Fruit fly (Drosophila melanogaster) whole organism, prepupa: ENCODE measurements around the gene CG34253.

ENCODE experiments used
- Blimp-1 ChIP-seq: fragments of 200-800 bp; sonication (Bioruptor generic); optimal IDR thresholded peaks from 3 replicates; lab custom pipeline; 2017; ENCODE audit warnings: missing biosample characterization, missing genetic modification characterization, mild to moderate bottlenecking, moderate library complexity, missing genetic modification reagents
- CG10631 ChIP-seq: fragments of 200-800 bp; sonication (Bioruptor generic); optimal IDR thresholded peaks from 2 replicates; lab custom pipeline; 2016; ENCODE audit warnings: missing biosample characterization, missing genetic modification characterization
- CG10669 ChIP-seq: fragments of 200-800 bp; sonication (Bioruptor generic); optimal IDR thresholded peaks from 3 replicates; lab custom pipeline; 2018; ENCODE audit warnings: missing biosample characterization, mild to moderate bottlenecking, missing genetic modification characterization, moderate library complexity
- CG11294 ChIP-seq: fragments of 200-800 bp; sonication (Bioruptor generic); IDR thresholded peaks from 2 replicates; pipeline ENCODE4 v1.3.6; 2022; ENCODE audit warnings: missing biosample characterization, missing genetic modification characterization
- CG11762 ChIP-seq: fragments of 200-800 bp; sonication (Bioruptor generic); optimal IDR thresholded peaks from 3 replicates; lab custom pipeline; 2016; ENCODE audit warnings: missing biosample characterization, missing genetic modification characterization; ENCODE audit not compliant: insufficient read depth
- CG11902 ChIP-seq: fragments of 200-800 bp; sonication (Bioruptor generic); optimal IDR thresholded peaks from 3 replicates; lab custom pipeline; 2016; ENCODE audit warnings: missing biosample characterization, missing genetic modification characterization
- CG15336 ChIP-seq: fragments of 200-800 bp; sonication (Bioruptor generic); IDR thresholded peaks from 2 replicates; pipeline ENCODE4 v1.3.6; 2022; ENCODE audit warnings: missing biosample characterization, missing genetic modification characterization
- CG16779 ChIP-seq: fragments of 200-800 bp; sonication (Bioruptor generic); optimal IDR thresholded peaks from 3 replicates; lab custom pipeline; 2017; ENCODE audit warnings: missing biosample characterization, mild to moderate bottlenecking, missing genetic modification characterization
- CG3032 ChIP-seq: fragments of 200-800 bp; optimal IDR thresholded peaks from 2 replicates; lab custom pipeline; 2019; ENCODE audit warnings: missing biosample characterization, mild to moderate bottlenecking, missing genetic modification characterization, moderate library complexity
- CG32006 ChIP-seq: fragments of 200-800 bp; sonication (Bioruptor generic); optimal IDR thresholded peaks from 3 replicates; lab custom pipeline; 2017; ENCODE audit warnings: missing biosample characterization, mild to moderate bottlenecking, missing genetic modification characterization
- CG34406 ChIP-seq: fragments of 200-800 bp; sonication (Bioruptor generic); optimal IDR thresholded peaks from 3 replicates; lab custom pipeline; 2016; ENCODE audit warnings: missing biosample characterization, missing genetic modification characterization
- CG3919 ChIP-seq: fragments of 200-800 bp; sonication (Bioruptor generic); optimal IDR thresholded peaks from 3 replicates; lab custom pipeline; 2016; ENCODE audit warnings: missing biosample characterization, missing genetic modification characterization
- CG4318 ChIP-seq: fragments of 200-800 bp; sonication (Bioruptor generic); optimal IDR thresholded peaks from 3 replicates; lab custom pipeline; 2017; ENCODE audit warnings: missing biosample characterization, mild to moderate bottlenecking, missing genetic modification characterization
- CG6163 ChIP-seq: fragments of 200-800 bp; sonication (Bioruptor generic); IDR thresholded peaks from 3 replicates; pipeline ENCODE4 v1.3.6; 2022; ENCODE audit warnings: missing biosample characterization, missing genetic modification characterization
- CG6276 ChIP-seq: fragments of 200-800 bp; sonication (Bioruptor generic); optimal IDR thresholded peaks from 2 replicates; lab custom pipeline; 2017; ENCODE audit warnings: missing biosample characterization, mild to moderate bottlenecking, missing genetic modification characterization
- CG6792 ChIP-seq: fragments of 200-800 bp; sonication (Bioruptor generic); optimal IDR thresholded peaks from 3 replicates; lab custom pipeline; 2016; ENCODE audit warnings: missing biosample characterization, missing genetic modification characterization
- CG6854 ChIP-seq: fragments of 200-800 bp; sonication (Bioruptor generic); optimal IDR thresholded peaks from 2 replicates; lab custom pipeline; 2017; ENCODE audit warnings: missing biosample characterization, mild to moderate bottlenecking, missing genetic modification characterization
- CG7368 ChIP-seq: fragments of 200-800 bp; sonication (Bioruptor generic); optimal IDR thresholded peaks from 3 replicates; lab custom pipeline; 2016; ENCODE audit warnings: missing biosample characterization, missing genetic modification characterization
- CG8119 ChIP-seq: fragments of 200-800 bp; sonication (Bioruptor generic); IDR thresholded peaks from 3 replicates; pipeline ENCODE4 v1.3.6; 2022; ENCODE audit warnings: missing biosample characterization, missing genetic modification characterization
- CG8319 ChIP-seq: fragments of 200-800 bp; sonication (Bioruptor generic); optimal IDR thresholded peaks from 3 replicates; lab custom pipeline; 2016; ENCODE audit warnings: missing biosample characterization, missing genetic modification characterization
- CG9139 ChIP-seq: fragments of 200-800 bp; sonication (Bioruptor generic); optimal IDR thresholded peaks from 3 replicates; lab custom pipeline; 2017; ENCODE audit warnings: missing biosample characterization, mild to moderate bottlenecking, missing genetic modification characterization
- Eip78C ChIP-seq: fragments of 200-800 bp; sonication (Bioruptor generic); peaks from one replicate; lab custom pipeline; 2016; ENCODE audit warnings: missing biosample characterization, missing genetic modification characterization
- Eip93F ChIP-seq: fragments of 200-800 bp; sonication (Bioruptor generic); optimal IDR thresholded peaks from 2 replicates; lab custom pipeline; 2016; ENCODE audit warnings: missing biosample characterization, mild to moderate bottlenecking, missing genetic modification characterization
- Ets21C ChIP-seq: fragments of 200-800 bp; sonication (Bioruptor generic); optimal IDR thresholded peaks from 3 replicates; lab custom pipeline; 2016; ENCODE audit warnings: missing biosample characterization, missing genetic modification characterization
- Ets96B ChIP-seq: fragments of 200-800 bp; optimal IDR thresholded peaks from 2 replicates; lab custom pipeline; 2019; ENCODE audit warnings: missing biosample characterization, mild to moderate bottlenecking, missing genetic modification characterization, moderate library complexity
- Gug ChIP-seq: fragments of 200-800 bp; sonication (Bioruptor generic); IDR thresholded peaks from 2 replicates; pipeline ENCODE4 v1.3.6; 2022; ENCODE audit warnings: missing biosample characterization, missing genetic modification characterization
- Hr38 ChIP-seq: sonication (Bioruptor generic); optimal IDR thresholded peaks from 2 replicates; lab custom pipeline; 2016; ENCODE audit warnings: missing biosample characterization, missing genetic modification characterization
- Hr39 ChIP-seq: fragments of 200-800 bp; sonication (Bioruptor generic); optimal IDR thresholded peaks from 2 replicates; lab custom pipeline; 2016; ENCODE audit warnings: missing biosample characterization, missing genetic modification characterization
- Hr4 ChIP-seq: fragments of 200-800 bp; sonication (Bioruptor generic); optimal IDR thresholded peaks from 3 replicates; lab custom pipeline; 2016; ENCODE audit warnings: missing biosample characterization, missing genetic modification characterization
- Lpt ChIP-seq: fragments of 200-800 bp; sonication (Bioruptor generic); optimal IDR thresholded peaks from 3 replicates; lab custom pipeline; 2016; ENCODE audit warnings: missing biosample characterization, missing genetic modification characterization
- Met ChIP-seq: fragments of 200-800 bp; sonication (Bioruptor generic); optimal IDR thresholded peaks from 3 replicates; lab custom pipeline; 2016; ENCODE audit warnings: missing biosample characterization, missing genetic modification characterization
- OdsH ChIP-seq: fragments of 200-800 bp; sonication (Bioruptor generic); optimal IDR thresholded peaks from 3 replicates; lab custom pipeline; 2016; ENCODE audit warnings: missing biosample characterization, missing genetic modification characterization
- Smox ChIP-seq: fragments of 200-800 bp; sonication (Bioruptor generic); optimal IDR thresholded peaks from 3 replicates; lab custom pipeline; 2016; ENCODE audit warnings: missing biosample characterization, missing genetic modification characterization
- Sox102F ChIP-seq: fragments of 200-800 bp; sonication (Bioruptor generic); optimal IDR thresholded peaks from 2 replicates; lab custom pipeline; 2016; ENCODE audit warnings: missing biosample characterization, mild to moderate bottlenecking, missing genetic modification characterization
- Sox14 ChIP-seq: fragments of 200-800 bp; sonication (Bioruptor generic); optimal IDR thresholded peaks from 3 replicates; lab custom pipeline; 2016; ENCODE audit warnings: missing biosample characterization, missing genetic modification characterization
- Sox15 ChIP-seq: fragments of 200-800 bp; sonication (Bioruptor generic); optimal IDR thresholded peaks from 3 replicates; lab custom pipeline; 2016; ENCODE audit warnings: missing biosample characterization, missing genetic modification characterization
- achi ChIP-seq: fragments of 200-800 bp; sonication (Bioruptor generic); optimal IDR thresholded peaks from 3 replicates; lab custom pipeline; 2016; ENCODE audit warnings: missing biosample characterization, missing genetic modification characterization
- acj6 ChIP-seq: fragments of 200-800 bp; sonication (Bioruptor generic); optimal IDR thresholded peaks from 3 replicates; lab custom pipeline; 2016; ENCODE audit warnings: missing biosample characterization, missing genetic modification characterization
- dac ChIP-seq: fragments of 200-800 bp; sonication (Bioruptor generic); optimal IDR thresholded peaks from 2 replicates; lab custom pipeline; 2017; ENCODE audit warnings: missing biosample characterization, mild to moderate bottlenecking, missing genetic modification characterization
- dsx ChIP-seq: fragments of 200-800 bp; optimal IDR thresholded peaks from 3 replicates; lab custom pipeline; 2019; ENCODE audit warnings: missing biosample characterization, mild to moderate bottlenecking, missing genetic modification characterization, moderate library complexity; ENCODE audit not compliant: poor library complexity, severe bottlenecking
- eg ChIP-seq: fragments of 200-800 bp; sonication (Bioruptor generic); IDR thresholded peaks from 3 replicates; pipeline ENCODE4 v1.3.6; 2022; ENCODE audit warnings: missing biosample characterization, missing genetic modification characterization
- esn ChIP-seq: fragments of 200-800 bp; sonication (Bioruptor generic); optimal IDR thresholded peaks from 2 replicates; lab custom pipeline; 2016; ENCODE audit warnings: missing biosample characterization, mild to moderate bottlenecking, missing genetic modification characterization, moderate library complexity
- fd59A ChIP-seq: fragments of 200-800 bp; sonication (Bioruptor generic); optimal IDR thresholded peaks from 2 replicates; lab custom pipeline; 2017; ENCODE audit warnings: missing biosample characterization, mild to moderate bottlenecking, missing genetic modification characterization, missing genetic modification reagents
- fkh ChIP-seq: fragments of 200-800 bp; sonication (Bioruptor generic); optimal IDR thresholded peaks from 3 replicates; lab custom pipeline; 2017; ENCODE audit warnings: missing biosample characterization, mild to moderate bottlenecking, missing genetic modification characterization, moderate library complexity
- lz ChIP-seq: fragments of 200-800 bp; sonication (Bioruptor generic); optimal IDR thresholded peaks from 3 replicates; lab custom pipeline; 2016; ENCODE audit warnings: missing biosample characterization, missing genetic modification characterization
- net ChIP-seq: fragments of 200-800 bp; sonication (Bioruptor generic); optimal IDR thresholded peaks from 3 replicates; lab custom pipeline; 2016; ENCODE audit warnings: missing biosample characterization, missing genetic modification characterization
- pdm3 ChIP-seq: fragments of 200-800 bp; sonication (Bioruptor generic); optimal IDR thresholded peaks from 3 replicates; lab custom pipeline; 2016; ENCODE audit warnings: missing biosample characterization, missing genetic modification characterization
- salr ChIP-seq, 2 experiments: fragments of 200-800 bp; sonication (Bioruptor generic); optimal IDR thresholded peaks; 3 replicates each; lab custom pipeline; 2016 to 2018; ENCODE audit warnings: missing biosample characterization in 2 of 2, missing genetic modification characterization in 2 of 2, mild to moderate bottlenecking in 1 of 2
- spab ChIP-seq: fragments of 200-800 bp; sonication (Bioruptor generic); optimal IDR thresholded peaks from 2 replicates; lab custom pipeline; 2017; ENCODE audit warnings: missing biosample characterization, mild to moderate bottlenecking, missing genetic modification characterization, missing genetic modification reagents
- ss ChIP-seq, 2 experiments: fragments of 200-800 bp; sonication (Bioruptor generic); optimal IDR thresholded peaks; 2 replicates in 1 of 2; 3 replicates in 1 of 2; lab custom pipeline; 2017 to 2018; ENCODE audit warnings: mild to moderate bottlenecking in 2 of 2, missing biosample characterization in 2 of 2, missing genetic modification characterization in 2 of 2, moderate library complexity in 1 of 2
- svp ChIP-seq: fragments of 200-800 bp; sonication (Bioruptor generic); peaks from one replicate; lab custom pipeline; 2016; ENCODE audit warnings: missing biosample characterization, missing genetic modification characterization

CG34253 gene

DNA sequence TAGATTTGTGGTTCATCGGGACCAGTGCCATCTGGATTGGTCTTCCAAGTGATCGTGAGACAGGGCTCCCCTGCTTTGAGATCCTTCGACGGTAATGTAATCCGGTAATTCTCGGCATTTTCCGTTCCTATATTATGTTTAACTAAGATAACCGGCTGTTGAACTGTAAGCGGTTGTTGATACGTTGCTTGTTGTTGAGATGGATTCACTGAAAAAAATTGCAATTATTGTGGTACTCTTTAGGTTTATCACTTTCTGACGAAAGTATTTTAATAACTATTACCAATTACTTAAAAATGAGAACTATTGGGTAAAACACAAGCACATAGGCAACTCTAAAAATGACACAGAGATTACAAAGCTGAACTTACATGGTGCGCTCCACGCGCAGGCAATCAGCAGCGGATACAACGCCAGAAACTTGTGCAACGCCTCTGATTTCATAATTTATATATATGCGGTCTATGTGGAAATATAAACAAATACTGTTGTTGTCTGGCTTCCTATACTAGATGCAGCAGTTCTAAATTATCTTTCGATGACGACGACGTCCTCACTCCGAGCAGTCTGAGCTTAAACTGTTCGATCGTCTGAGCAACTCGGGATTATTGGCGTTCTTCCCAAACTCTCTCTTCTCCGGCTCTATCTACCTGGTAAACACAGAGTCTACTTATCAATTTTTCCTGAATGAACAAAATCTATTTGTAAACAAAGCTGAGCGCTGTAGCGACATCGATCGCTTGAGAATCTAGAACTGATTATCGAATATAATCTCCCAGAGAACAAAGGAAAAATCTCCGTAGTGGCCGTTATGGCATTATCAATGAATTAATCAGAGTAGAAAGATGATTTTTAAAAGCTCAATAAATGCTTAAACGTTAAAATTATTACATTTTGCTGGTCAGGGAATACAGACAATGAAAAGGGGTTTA lies at the start of gene CG34253:
CG34253 (minus strand) TSS at position 567 of the 932 bp plus-strand sequence.
- TF ChIP-seq esn (GFP tag; lab: Kevin White, UChicago) (no peak), Hr38 (GFP tag; lab: Kevin White, UChicago) (no peak), Eip78C (GFP tag; lab: Kevin White, UChicago) (peak; percentile 48), CG7368 (no peak), CG6276 (GFP tag; lab: Kevin White, UChicago) (peak; percentile 24), CG32006 (GFP tag; lab: Kevin White, UChicago) (no peak), CG8119 (GFP tag; lab: Robert Waterston, UW) (no peak), CG6792 (GFP tag; lab: Kevin White, UChicago) (no peak), CG6163 (GFP tag; lab: Robert Waterston, UW) (no peak; the same call in 2 of the 3 replicates), eg (GFP tag; lab: Robert Waterston, UW) (no peak), CG6854 (GFP tag; lab: Kevin White, UChicago) (no peak), acj6 (GFP tag; lab: Kevin White, UChicago) (no peak), Blimp-1 (GFP tag; lab: Kevin White, UChicago) (no peak), spab (GFP tag; lab: Kevin White, UChicago) (no peak), Met (GFP tag; lab: Kevin White, UChicago) (peak; percentile 2), lz (no peak), CG11294 (GFP tag; lab: Robert Waterston, UW) (no peak), salr (GFP tag; optimal IDR thresholded peaks at IDR 0.05; lab: Kevin White, UChicago) (no peak), ss (GFP tag; optimal IDR thresholded peaks at IDR 0.05; lab: Kevin White, UChicago) (peak; percentile 8 to 25), Gug (GFP tag; lab: Robert Waterston, UW) (no peak), CG34406 (GFP tag; lab: Kevin White, UChicago) (no peak), fd59A (no peak), CG15336 (GFP tag; lab: Robert Waterston, UW) (no peak), CG4318 (GFP tag; lab: Kevin White, UChicago) (no peak), CG9139 (GFP tag; lab: Kevin White, UChicago) (no peak), OdsH (GFP tag; lab: Kevin White, UChicago) (no peak), Eip93F (GFP tag; lab: Kevin White, UChicago) (no peak), CG10669 (GFP tag; lab: Kevin White, UChicago) (no peak), net (GFP tag; lab: Kevin White, UChicago) (no peak), CG11902 (GFP tag; lab: Kevin White, UChicago) (no peak), dac (GFP tag; lab: Kevin White, UChicago) (no peak), fkh (no peak), Hr39 (GFP tag; lab: Kevin White, UChicago) (no peak), achi (GFP tag; lab: Kevin White, UChicago) (no peak), dsx (GFP tag; lab: Kevin White, UChicago) (no peak), CG3032 (tag; lab: Kevin White, UChicago) (no peak), CG16779 (tag; lab: Kevin White, UChicago) (no peak), CG3919 (no peak), svp (GFP tag; lab: Kevin White, UChicago) (peak; percentile 76), Ets96B (tag; lab: Kevin White, UChicago) (no peak), Hr4 (GFP tag; lab: Kevin White, UChicago) (no peak), Ets21C (no peak), Sox102F (GFP tag; lab: Kevin White, UChicago) (no peak), CG8319 (GFP tag; lab: Kevin White, UChicago) (no peak), pdm3 (GFP tag; lab: Kevin White, UChicago) (peak; percentile 13), CG10631 (GFP tag; lab: Kevin White, UChicago) (no peak), Lpt (no peak), Sox14 (GFP tag; lab: Kevin White, UChicago) (peak; percentile 7), Smox (GFP tag; lab: Kevin White, UChicago) (no peak), Sox15 (GFP tag; lab: Kevin White, UChicago) (no peak), CG11762 (no peak)
